Worm (Caenorhabditis elegans) whole organism, L4 larva: ENCODE results near the gene rack-1.

Experiments used
- D1046.2 ChIP-seq: fragments of 200-800 bp; sonication (Bioruptor generic); IDR thresholded peaks from 2 replicates; pipeline ENCODE4 v1.3.6; 2022; ENCODE audit warnings: missing genetic modification characterization, missing compliant biosample characterization
- F37D6.2 ChIP-seq: sonication (generic microtip); optimal IDR thresholded peaks from 2 replicates; lab custom pipeline; 2016; ENCODE audit warnings: mild to moderate bottlenecking, missing genetic modification characterization, missing compliant biosample characterization
- F49E8.2 ChIP-seq: sonication (generic microtip); optimal IDR thresholded peaks from 2 replicates; lab custom pipeline; 2016; ENCODE audit warnings: missing compliant biosample characterization, mild to moderate bottlenecking, missing genetic modification characterization, borderline replicate concordance
- T20F7.1 ChIP-seq: fragments of 200-800 bp; sonication (Bioruptor generic); optimal IDR thresholded peaks from 2 replicates; lab custom pipeline; 2018; ENCODE audit warnings: mild to moderate bottlenecking, missing genetic modification characterization, missing compliant biosample characterization
- T26A8.4 ChIP-seq: fragments of 200-800 bp; sonication (Bioruptor generic); IDR thresholded peaks from 2 replicates; pipeline ENCODE4 v1.3.6; 2022; ENCODE audit warnings: missing genetic modification characterization, missing compliant biosample characterization
- Y105C5A.15 ChIP-seq: fragments of 200-800 bp; sonication (Bioruptor generic); IDR thresholded peaks from 2 replicates; pipeline ENCODE4 v1.3.6; 2022; ENCODE audit warnings: missing genetic modification characterization, missing compliant biosample characterization
- Y48G9A.11 ChIP-seq: fragments of 200-800 bp; sonication (Bioruptor generic); IDR thresholded peaks from 2 replicates; pipeline ENCODE4 v1.3.6; 2022; ENCODE audit warnings: missing genetic modification reagents, missing genetic modification characterization, missing compliant biosample characterization
- ZK337.2 ChIP-seq: fragments of 200-800 bp; sonication (Bioruptor generic); IDR thresholded peaks from 2 replicates; pipeline ENCODE4 v1.3.6; 2022; ENCODE audit warnings: missing genetic modification reagents, missing genetic modification characterization, missing compliant biosample characterization
- ZK546.5 ChIP-seq, 2 experiments: sonication (generic microtip); optimal IDR thresholded peaks; 2 replicates each; lab custom pipeline; 2017; ENCODE audit warnings: missing biosample characterization in 2 of 2, missing genetic modification characterization in 2 of 2
- arid-1 ChIP-seq: fragments of 200-800 bp; sonication (Bioruptor generic); conservative IDR thresholded peaks from 2 replicates; pipeline ENCODE4 v1.3.6; 2022; ENCODE audit warnings: missing genetic modification reagents, missing genetic modification characterization, missing compliant biosample characterization
- attf-4 ChIP-seq: sonication (generic microtip); optimal IDR thresholded peaks from 3 replicates; lab custom pipeline; 2017; ENCODE audit warnings: missing biosample characterization, missing genetic modification characterization
- ceh-20 ChIP-seq: fragments of 200-800 bp; sonication (Bioruptor generic); IDR thresholded peaks from 2 replicates; pipeline ENCODE4 v1.3.6; 2022; ENCODE audit warnings: missing genetic modification reagents, missing genetic modification characterization, missing compliant biosample characterization
- ceh-32 ChIP-seq: sonication (generic microtip); optimal IDR thresholded peaks from 2 replicates; lab custom pipeline; 2016; ENCODE audit warnings: mild to moderate bottlenecking, missing genetic modification characterization, missing compliant biosample characterization; ENCODE audit not compliant: poor library complexity
- ceh-62 ChIP-seq: sonication (generic microtip); optimal IDR thresholded peaks from 2 replicates; lab custom pipeline; 2017; ENCODE audit warnings: missing biosample characterization, missing genetic modification characterization
- daf-16 ChIP-seq, 3 experiments: sonication (generic microtip); optimal IDR thresholded peaks; 2 replicates each; lab custom pipeline; 2016 to 2017; ENCODE audit warnings: missing genetic modification characterization in 3 of 3, missing genetic modification reagents in 3 of 3, mild to moderate bottlenecking in 2 of 3, missing compliant biosample characterization in 2 of 3, missing biosample characterization in 1 of 3, moderate library complexity in 1 of 3
- dpl-1 ChIP-seq: fragments of 150-350 bp; optimal IDR thresholded peaks from 2 replicates; lab custom pipeline; 2014; ENCODE audit warnings: missing biosample characterization, missing genetic modification reagents, missing genetic modification characterization
- fkh-10 ChIP-seq: fragments of 150-350 bp; optimal IDR thresholded peaks from 2 replicates; lab custom pipeline; 2014; ENCODE audit warnings: missing biosample characterization, missing genetic modification reagents, missing genetic modification characterization
- gei-8 ChIP-seq: fragments of 200-800 bp; sonication (Bioruptor generic); optimal IDR thresholded peaks from 2 replicates; lab custom pipeline; 2018; ENCODE audit warnings: mild to moderate bottlenecking, missing genetic modification characterization, missing compliant biosample characterization
- hlh-30 ChIP-seq: sonication (generic microtip); optimal IDR thresholded peaks from 2 replicates; lab custom pipeline; 2017; ENCODE audit warnings: antibody characterized with exemption, mild to moderate bottlenecking, missing genetic modification characterization, missing compliant biosample characterization; ENCODE audit not compliant: insufficient read depth
- jun-1 ChIP-seq: fragments of 150-350 bp; optimal IDR thresholded peaks from 2 replicates; lab custom pipeline; 2014; ENCODE audit warnings: missing biosample characterization, missing genetic modification reagents, missing genetic modification characterization
- lim-7 ChIP-seq: fragments of 200-800 bp; sonication (Bioruptor generic); IDR thresholded peaks from 2 replicates; pipeline ENCODE4 v1.3.6; 2022; ENCODE audit warnings: missing genetic modification characterization, missing compliant biosample characterization
- lin-1 ChIP-seq: fragments of 200-800 bp; sonication (Bioruptor generic); IDR thresholded peaks from 2 replicates; pipeline ENCODE4 v1.3.6; 2022; ENCODE audit warnings: missing genetic modification reagents, missing genetic modification characterization, missing compliant biosample characterization
- lin-13 ChIP-seq: fragments of 150-350 bp; optimal IDR thresholded peaks from 2 replicates; lab custom pipeline; 2014; ENCODE audit warnings: missing biosample characterization, missing genetic modification reagents, missing genetic modification characterization
- lin-15B ChIP-seq: fragments of 150-350 bp; sonication (generic microtip); optimal IDR thresholded peaks from 3 replicates; lab custom pipeline; 2014; ENCODE audit warnings: missing biosample characterization, missing genetic modification characterization
- lin-39 ChIP-seq: fragments of 150-350 bp; optimal IDR thresholded peaks from 2 replicates; lab custom pipeline; 2014; ENCODE audit warnings: missing biosample characterization, missing genetic modification reagents, missing genetic modification characterization
- lsy-2 ChIP-seq, 2 experiments: fragments of 150-350 bp in 1 of 2; sonication (generic microtip) in 1 of 2; optimal IDR thresholded peaks; 2 replicates each; lab custom pipeline; 2014 to 2017; ENCODE audit warnings: missing biosample characterization in 2 of 2, missing genetic modification characterization in 2 of 2
- madf-5 ChIP-seq, 2 experiments: fragments of 200-800 bp; sonication (Bioruptor generic); IDR thresholded peaks; 2 replicates each; pipeline ENCODE4 v1.3.6; 2022; ENCODE audit warnings: missing compliant biosample characterization in 2 of 2, missing genetic modification characterization in 2 of 2
- mdl-1 ChIP-seq, 2 experiments: fragments of 150-350 bp in 1 of 2; sonication (generic microtip) in 1 of 2; optimal IDR thresholded peaks; 2 replicates each; lab custom pipeline; 2014 to 2017; ENCODE audit warnings: missing biosample characterization in 2 of 2, missing genetic modification characterization in 2 of 2
- mdt-29 ChIP-seq: fragments of 200-800 bp; sonication (Bioruptor generic); IDR thresholded peaks from 2 replicates; pipeline ENCODE4 v1.3.6; 2022; ENCODE audit warnings: missing genetic modification reagents, missing genetic modification characterization, missing compliant biosample characterization
- mep-1 ChIP-seq: fragments of 150-350 bp; sonication (generic microtip); optimal IDR thresholded peaks from 3 replicates; lab custom pipeline; 2014; ENCODE audit warnings: missing biosample characterization, missing genetic modification characterization
- mes-2 ChIP-seq: sonication (generic microtip); optimal IDR thresholded peaks from 2 replicates; lab custom pipeline; 2016; ENCODE audit warnings: missing genotype, mild to moderate bottlenecking, missing genetic modification characterization, missing compliant biosample characterization; ENCODE audit not compliant: poor library complexity, severe bottlenecking
- mxl-2 ChIP-seq: fragments of 200-800 bp; sonication (Bioruptor generic); conservative IDR thresholded peaks from 2 replicates; pipeline ENCODE4 v1.3.6; 2022; ENCODE audit warnings: missing genetic modification reagents, missing genetic modification characterization, missing compliant biosample characterization
- nhr-10 ChIP-seq: fragments of 150-350 bp; optimal IDR thresholded peaks from 2 replicates; lab custom pipeline; 2014; ENCODE audit warnings: missing biosample characterization, missing genetic modification characterization
- nhr-111 ChIP-seq: fragments of 200-800 bp; sonication (Bioruptor generic); optimal IDR thresholded peaks from 2 replicates; lab custom pipeline; 2018; ENCODE audit warnings: mild to moderate bottlenecking, missing genetic modification characterization, missing compliant biosample characterization
- nhr-25 ChIP-seq: sonication (generic microtip); optimal IDR thresholded peaks from 2 replicates; lab custom pipeline; 2017; ENCODE audit warnings: missing genetic modification characterization, mild to moderate bottlenecking, missing compliant biosample characterization, antibody characterized with exemption, moderate library complexity, borderline replicate concordance; ENCODE audit not compliant: insufficient read depth
- nhr-28 ChIP-seq: fragments of 150-350 bp; optimal IDR thresholded peaks from 2 replicates; lab custom pipeline; 2014; ENCODE audit warnings: missing biosample characterization, missing genetic modification characterization
- nhr-41 ChIP-seq: fragments of 200-800 bp; sonication (Bioruptor generic); IDR thresholded peaks from 2 replicates; pipeline ENCODE4 v1.3.6; 2022; ENCODE audit warnings: missing genetic modification reagents, missing genetic modification characterization, missing compliant biosample characterization
- nhr-42 ChIP-seq: fragments of 200-800 bp; sonication (Bioruptor generic); IDR thresholded peaks from 2 replicates; pipeline ENCODE4 v1.3.6; 2022; ENCODE audit warnings: missing genetic modification characterization, missing compliant biosample characterization
- nhr-48 ChIP-seq: sonication (generic microtip); optimal IDR thresholded peaks from 2 replicates; lab custom pipeline; 2016; ENCODE audit warnings: mild to moderate bottlenecking, missing genetic modification characterization, missing compliant biosample characterization
- nhr-6 ChIP-seq: fragments of 150-350 bp; optimal IDR thresholded peaks from 2 replicates; lab custom pipeline; 2014; ENCODE audit warnings: missing biosample characterization, missing genetic modification characterization
- nhr-77 ChIP-seq: fragments of 150-350 bp; optimal IDR thresholded peaks from 2 replicates; lab custom pipeline; 2014; ENCODE audit warnings: missing biosample characterization, missing genetic modification characterization
- php-3 ChIP-seq: fragments of 200-800 bp; sonication (Bioruptor generic); IDR thresholded peaks from 2 replicates; pipeline ENCODE4 v1.3.6; 2022; ENCODE audit warnings: missing genetic modification reagents, missing genetic modification characterization, missing compliant biosample characterization
- pqm-1 ChIP-seq: sonication (generic microtip); optimal IDR thresholded peaks from 2 replicates; lab custom pipeline; 2017; ENCODE audit warnings: missing biosample characterization, missing genetic modification characterization
- spr-3 ChIP-seq: fragments of 200-800 bp; sonication (Bioruptor generic); optimal IDR thresholded peaks from 2 replicates; lab custom pipeline; 2018; ENCODE audit warnings: mild to moderate bottlenecking, missing genetic modification characterization, missing compliant biosample characterization
- tra-1 ChIP-seq: fragments of 200-800 bp; sonication (Bioruptor generic); IDR thresholded peaks from 2 replicates; pipeline ENCODE4 v1.3.6; 2022; ENCODE audit warnings: missing genetic modification reagents, missing genetic modification characterization, missing compliant biosample characterization
- unc-39 ChIP-seq: sonication (generic microtip); optimal IDR thresholded peaks from 2 replicates; lab custom pipeline; 2017; ENCODE audit warnings: missing biosample characterization, missing genetic modification characterization
- unc-62 ChIP-seq, 3 experiments: fragments of 150-350 bp in 1 of 3; sonication (generic microtip); optimal IDR thresholded peaks in 2 of 3; peaks in 1 of 3; 1 replicate in 1 of 3; 2 replicates in 2 of 3; lab custom pipeline; 2014 to 2017; ENCODE audit warnings: missing biosample characterization in 3 of 3, missing genetic modification characterization in 3 of 3, missing genetic modification reagents in 3 of 3, missing genotype in 1 of 3
- zag-1 ChIP-seq: fragments of 150-350 bp; optimal IDR thresholded peaks from 2 replicates; lab custom pipeline; 2014; ENCODE audit warnings: missing biosample characterization, missing genetic modification characterization
- zfp-2 ChIP-seq: sonication (generic microtip); optimal IDR thresholded peaks from 2 replicates; lab custom pipeline; 2016; ENCODE audit warnings: mild to moderate bottlenecking, missing genetic modification characterization, missing compliant biosample characterization
- ztf-7 ChIP-seq: fragments of 150-350 bp; optimal IDR thresholded peaks from 2 replicates; lab custom pipeline; 2014; ENCODE audit warnings: missing biosample characterization, missing genetic modification characterization

Gene rack-1

DNA sequence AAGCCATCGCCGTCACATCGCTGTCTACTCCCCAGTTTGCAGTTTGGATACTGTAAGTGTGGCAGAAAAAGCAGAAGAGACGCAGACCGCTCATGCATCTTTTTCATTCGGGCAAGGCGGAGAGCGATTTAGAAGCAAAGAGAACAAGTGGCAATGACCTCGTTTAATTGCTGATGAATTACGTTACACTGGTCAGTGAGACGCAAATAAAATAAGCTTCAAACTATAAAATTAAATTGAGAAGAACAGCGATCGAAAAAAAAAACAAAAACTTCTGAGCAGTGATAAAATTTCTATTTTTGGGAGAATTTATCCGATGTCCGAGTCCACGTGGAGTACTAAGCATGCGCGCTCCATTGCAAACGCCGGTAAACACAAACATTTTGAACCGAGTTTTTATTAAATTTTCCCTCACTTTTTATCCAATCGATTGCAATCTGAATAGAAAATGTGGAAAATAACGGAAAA lies 45.7 kb downstream of the rack-1 start, which contains the start of gene C24F3.2 (continued):
- TF ChIP-seq hlh-30 (tag; lab: Kevin White, UChicago), result peak; percentile 58
- TF ChIP-seq dpl-1 (GFP tag; lab: Kevin White, UChicago), result peak; percentile 75
- TF ChIP-seq T20F7.1 (GFP tag; lab: Kevin White, UChicago), result no peak
- TF ChIP-seq mep-1 (tag; lab: Kevin White, UChicago), result no peak
- no peak for TF ChIP-seq nhr-77 (tag; lab: Kevin White, UChicago)
- no peak for TF ChIP-seq F49E8.2 (tag; lab: Kevin White, UChicago)
- no peak for TF ChIP-seq lin-15B (tag; lab: Kevin White, UChicago)
- TF ChIP-seq php-3 (GFP tag; lab: Robert Waterston, UW), result 0 out of 2 replicates have a peak, but pooled peaks have one; percentile 20
- no peak for TF ChIP-seq zfp-2 (tag; lab: Kevin White, UChicago)
- TF ChIP-seq spr-3 (GFP tag; lab: Kevin White, UChicago), result no peak
- TF ChIP-seq lin-39, result no peak
- no peak for TF ChIP-seq lin-13
- TF ChIP-seq mdl-1 (tag; optimal IDR thresholded peaks at IDR 0.05; lab: Kevin White, UChicago), result no peak
- no peak for TF ChIP-seq ZK337.2
- no peak for TF ChIP-seq nhr-111 (GFP tag; lab: Kevin White, UChicago)
- TF ChIP-seq jun-1 (tag; lab: Kevin White, UChicago), result no peak
- no peak for TF ChIP-seq zag-1 (tag; lab: Kevin White, UChicago)
- TF ChIP-seq nhr-41 (GFP tag; lab: Robert Waterston, UW), result no peak
- TF ChIP-seq ZK546.5 (tag; optimal IDR thresholded peaks at IDR 0.05; lab: Kevin White, UChicago), result no peak
- TF ChIP-seq lsy-2 (tag; optimal IDR thresholded peaks at IDR 0.05; lab: Kevin White, UChicago), result peak; percentile 79 to 97
- TF ChIP-seq T26A8.4 (GFP tag; lab: Robert Waterston, UW), result no peak
- peak; percentile 7 for TF ChIP-seq nhr-6 (tag; lab: Kevin White, UChicago)
- TF ChIP-seq ceh-62, result no peak
- TF ChIP-seq pqm-1 (tag; lab: Kevin White, UChicago), result no peak
- TF ChIP-seq daf-16 (GFP tag; optimal IDR thresholded peaks at IDR 0.05; lab: Kevin White, UChicago), result peak in 1 of 2 experiments; percentile 7
- peak; percentile 45 for TF ChIP-seq daf-16 (tag; optimal IDR thresholded peaks at IDR 0.05; lab: Kevin White, UChicago)
- no peak for TF ChIP-seq gei-8 (GFP tag; lab: Kevin White, UChicago)
- no peak for TF ChIP-seq madf-5 (GFP tag; IDR thresholded peaks at IDR 0.05; lab: Robert Waterston, UW)
- TF ChIP-seq mdt-29, result no peak
- no peak for TF ChIP-seq fkh-10
- no peak for TF ChIP-seq lim-7
- TF ChIP-seq attf-4 (tag; lab: Kevin White, UChicago), result no peak
- TF ChIP-seq Y48G9A.11 (GFP tag; lab: Robert Waterston, UW), result no peak
- peak in 1 of 2 experiments; percentile 98 for TF ChIP-seq unc-62 (GFP tag; optimal IDR thresholded peaks at IDR 0.05 in 1 of 2; lab: Kevin White, UChicago)
- TF ChIP-seq unc-62 (tag; optimal IDR thresholded peaks at IDR 0.05; lab: Kevin White, UChicago), result no peak
- TF ChIP-seq nhr-25 (tag; lab: Kevin White, UChicago), result peak; percentile 58
- TF ChIP-seq D1046.2, result no peak
- TF ChIP-seq nhr-28 (tag; lab: Kevin White, UChicago), result peak; percentile 57
- 0 out of 2 replicates have a peak, but pooled peaks have one; percentile 38 for TF ChIP-seq arid-1
- no peak for TF ChIP-seq ceh-32 (tag; lab: Kevin White, UChicago)
- no peak for TF ChIP-seq F37D6.2
- TF ChIP-seq nhr-10, result no peak
- TF ChIP-seq nhr-42 (GFP tag; lab: Robert Waterston, UW), result no peak
- no peak for TF ChIP-seq mxl-2 (GFP tag; lab: Robert Waterston, UW)
- TF ChIP-seq ztf-7, result no peak
- TF ChIP-seq ceh-20, result no peak
- no peak for TF ChIP-seq unc-39 (tag; lab: Kevin White, UChicago)
- no peak for TF ChIP-seq lin-1 (GFP tag; lab: Robert Waterston, UW)
- no peak for TF ChIP-seq nhr-48 (tag; lab: Kevin White, UChicago)
- TF ChIP-seq tra-1 (GFP tag; lab: Robert Waterston, UW), result no peak
- TF ChIP-seq mes-2 (tag; lab: Kevin White, UChicago), result peak; percentile 57
- no peak for TF ChIP-seq Y105C5A.15
